Fruit fly (Drosophila melanogaster): Measurements from ENCODE around the gene CG9784.

The CG9784 gene

dm6 chrX:16644535-16645131 is 45.6 kb upstream of the CG9784 start (continued):
- TF ChIP-seq peb (GFP tag; IDR thresholded peaks at IDR 0.05) (no peak), phol (tag; optimal IDR thresholded peaks at IDR 0.05) (no peak), CG10565 (GFP tag; optimal IDR thresholded peaks at IDR 0.05) (no peak), CTCF (GFP tag; optimal IDR thresholded peaks at IDR 0.05) (no peak), ewg (GFP tag; optimal IDR thresholded peaks at IDR 0.05) (peak; percentile 45), CG4282 (GFP tag; optimal IDR thresholded peaks at IDR 0.05) (no peak), crc (GFP tag; optimal IDR thresholded peaks at IDR 0.05) (no peak), prd (optimal IDR thresholded peaks at IDR 0.05) (no peak), prd (GFP tag; IDR thresholded peaks at IDR 0.05) (peak; percentile 35; the same call in 1 of the 3 replicates), Poxn (GFP tag; IDR thresholded peaks at IDR 0.05) (no peak), CG10274 (GFP tag; optimal IDR thresholded peaks at IDR 0.05) (no peak), wek (GFP tag; optimal IDR thresholded peaks at IDR 0.05) (peak; percentile 78), grau (tag; optimal IDR thresholded peaks at IDR 0.05) (peak; percentile 2), disco-r (GFP tag; optimal IDR thresholded peaks at IDR 0.05) (no peak), bcd (GFP tag; optimal IDR thresholded peaks at IDR 0.05) (peak; percentile 28), CG3407 (GFP tag; optimal IDR thresholded peaks at IDR 0.05) (peak; percentile 76), Dip3 (GFP tag; optimal IDR thresholded peaks at IDR 0.05) (no peak), CG12155 (GFP tag; optimal IDR thresholded peaks at IDR 0.05) (no peak), sim (GFP tag; IDR thresholded peaks at IDR 0.05) (no peak), Blimp-1 (GFP tag; optimal IDR thresholded peaks at IDR 0.05) (peak; percentile 41), hb (GFP tag; IDR thresholded peaks at IDR 0.05; ENCODE audit: partially characterized antibody) (no peak), CG6654 (GFP tag; optimal IDR thresholded peaks at IDR 0.05) (no peak), ro (GFP tag; IDR thresholded peaks at IDR 0.05) (no peak), CG8359 (GFP tag; optimal IDR thresholded peaks at IDR 0.05; ENCODE audit: borderline replicate concordance) (peak; percentile 40), cwo (GFP tag; optimal IDR thresholded peaks at IDR 0.05) (peak; percentile 7), eyg (GFP tag; optimal IDR thresholded peaks at IDR 0.05) (no peak), nerfin-1 (tag; optimal IDR thresholded peaks at IDR 0.05) (no peak), HmgD (GFP tag; optimal IDR thresholded peaks at IDR 0.05) (no peak), CG1233 (GFP tag; optimal IDR thresholded peaks at IDR 0.05) (peak; percentile 54), CG18011 (GFP tag; optimal IDR thresholded peaks at IDR 0.05) (no peak), CG17359 (tag; optimal IDR thresholded peaks at IDR 0.05) (peak; percentile 71), chif (GFP tag; optimal IDR thresholded peaks at IDR 0.05) (peak in 1 of 2 experiments; percentile 43), chinmo (GFP tag; IDR thresholded peaks at IDR 0.05; ENCODE audit: partially characterized antibody) (no peak), CG13296 (GFP tag; optimal IDR thresholded peaks at IDR 0.05) (peak; percentile 55), kah (GFP tag; optimal IDR thresholded peaks at IDR 0.05) (peak; percentile 44), tna (GFP tag; IDR thresholded peaks at IDR 0.05; ENCODE audit: partially characterized antibody) (no peak), fd64A (GFP tag; optimal IDR thresholded peaks at IDR 0.05) (peak; percentile 72), Dp (GFP tag; optimal IDR thresholded peaks at IDR 0.05) (no peak), yki (optimal IDR thresholded peaks at IDR 0.05) (no peak), Hmr (GFP tag; optimal IDR thresholded peaks at IDR 0.05) (peak; percentile 19), YL-1 (GFP tag; optimal IDR thresholded peaks at IDR 0.05) (peak; percentile 1), BEAF-32 (GFP tag; optimal IDR thresholded peaks at IDR 0.05) (no peak), CG14667 (GFP tag; IDR thresholded peaks at IDR 0.05) (no peak), Lpt (GFP tag; optimal IDR thresholded peaks at IDR 0.05) (no peak), psq (GFP tag; optimal IDR thresholded peaks at IDR 0.05) (no peak), HLH54F (GFP tag; optimal IDR thresholded peaks at IDR 0.05) (no peak), emc (GFP tag; optimal IDR thresholded peaks at IDR 0.05) (no peak), CG15269 (tag; optimal IDR thresholded peaks at IDR 0.05) (no peak), org-1 (GFP tag; optimal IDR thresholded peaks at IDR 0.05) (peak; percentile 38), Bdp1 (GFP tag; optimal IDR thresholded peaks at IDR 0.05) (peak; percentile 28), gsb (GFP tag; IDR thresholded peaks at IDR 0.05) (no peak)
